Fruit fly (Drosophila melanogaster) whole organism, wandering third instar larva: ENCODE results near the gene dome.

Experiments used
- Abd-B ChIP-seq: fragments of >200 bp; optimal IDR thresholded peaks from 2 replicates; lab custom pipeline; 2017; ENCODE audit warnings: missing biosample characterization, missing genetic modification characterization
- CG32264 ChIP-seq: fragments of 200-800 bp; sonication (Bioruptor generic); optimal IDR thresholded peaks from 2 replicates; lab custom pipeline; 2016; ENCODE audit warnings: missing biosample characterization, missing genetic modification characterization
- CG9705 ChIP-seq: fragments of 200-800 bp; sonication (Bioruptor generic); optimal IDR thresholded peaks from 2 replicates; lab custom pipeline; 2018; ENCODE audit warnings: missing biosample characterization, mild to moderate bottlenecking, missing genetic modification characterization
- CrebA ChIP-seq: fragments of 200-800 bp; sonication (Bioruptor generic); optimal IDR thresholded peaks from 2 replicates; lab custom pipeline; 2016; ENCODE audit warnings: missing biosample characterization, mild to moderate bottlenecking, missing genetic modification characterization, borderline replicate concordance
- Dfd ChIP-seq: fragments of >200 bp; optimal IDR thresholded peaks from 2 replicates; lab custom pipeline; 2017; ENCODE audit warnings: missing biosample characterization, missing genetic modification characterization
- Dif ChIP-seq: fragments of 200-275, 200-300 bp; sonication (Bioruptor generic); optimal IDR thresholded peaks from 2 replicates; lab custom pipeline; 2018; ENCODE audit warnings: missing biosample characterization, missing genetic modification characterization; ENCODE audit not compliant: partially characterized antibody
- GATAd ChIP-seq: sonication (Bioruptor generic); optimal IDR thresholded peaks from 2 replicates; lab custom pipeline; 2016; ENCODE audit warnings: missing biosample characterization, missing genetic modification characterization
- HLH106 ChIP-seq: fragments of 200-800 bp; optimal IDR thresholded peaks from 3 replicates; lab custom pipeline; 2019; ENCODE audit warnings: missing biosample characterization, mild to moderate bottlenecking, missing genetic modification characterization, moderate library complexity
- Hnf4 ChIP-seq: fragments of 200-800 bp; sonication (Bioruptor generic); optimal IDR thresholded peaks from 2 replicates; lab custom pipeline; 2016; ENCODE audit warnings: missing biosample characterization, mild to moderate bottlenecking, missing genetic modification characterization
- Hr78 ChIP-seq: fragments of >200 bp; optimal IDR thresholded peaks from 2 replicates; lab custom pipeline; 2017; ENCODE audit warnings: missing biosample characterization, missing genetic modification characterization
- Hr83 ChIP-seq: fragments of 200-300 bp; sonication (Bioruptor generic); optimal IDR thresholded peaks from 2 replicates; lab custom pipeline; 2016; ENCODE audit warnings: missing biosample characterization, mild to moderate bottlenecking, missing genetic modification characterization, moderate library complexity; ENCODE audit not compliant: poor library complexity, severe bottlenecking
- Jra ChIP-seq: sonication (Bioruptor generic); optimal IDR thresholded peaks from 2 replicates; lab custom pipeline; 2016; ENCODE audit warnings: missing biosample characterization, missing genetic modification characterization
- Mio ChIP-seq: sonication (Bioruptor generic); optimal IDR thresholded peaks from 2 replicates; lab custom pipeline; 2016; ENCODE audit warnings: missing biosample characterization, missing genetic modification characterization
- Myc ChIP-seq: fragments of >200 bp; optimal IDR thresholded peaks from 2 replicates; lab custom pipeline; 2017
- N ChIP-seq: fragments of >200 bp; optimal IDR thresholded peaks from 2 replicates; lab custom pipeline; 2018; ENCODE audit warnings: missing biosample characterization, missing external identifiers, missing genetic modification characterization
- OdsH ChIP-seq: fragments of 200-800 bp; sonication (Bioruptor generic); optimal IDR thresholded peaks from 2 replicates; lab custom pipeline; 2016; ENCODE audit warnings: missing biosample characterization, mild to moderate bottlenecking, missing genetic modification characterization
- Rel ChIP-seq, 2 experiments: fragments of 200-800 bp; sonication (Bioruptor generic) in 1 of 2; optimal IDR thresholded peaks; 2 replicates in 1 of 2; 3 replicates in 1 of 2; lab custom pipeline; 2016 to 2019; ENCODE audit warnings: mild to moderate bottlenecking in 2 of 2, missing biosample characterization in 2 of 2, missing genetic modification characterization in 2 of 2, moderate library complexity in 1 of 2
- Sp1 ChIP-seq: fragments of 200-800 bp; sonication (Bioruptor generic); optimal IDR thresholded peaks from 3 replicates; lab custom pipeline; 2019; ENCODE audit warnings: missing biosample characterization, mild to moderate bottlenecking, missing genetic modification characterization, moderate library complexity
- Vsx2 ChIP-seq: fragments of 200-300, 225-300 bp; sonication (Bioruptor generic); optimal IDR thresholded peaks from 2 replicates; lab custom pipeline; 2018; ENCODE audit warnings: missing biosample characterization, missing genetic modification characterization; ENCODE audit not compliant: partially characterized antibody
- br ChIP-seq: fragments of 200-800 bp; sonication (Bioruptor generic); optimal IDR thresholded peaks from 2 replicates; lab custom pipeline; 2016; ENCODE audit warnings: missing biosample characterization, missing genetic modification characterization
- brk ChIP-seq: fragments of 200-800 bp; sonication (Bioruptor generic); optimal IDR thresholded peaks from 2 replicates; lab custom pipeline; 2016; ENCODE audit warnings: missing biosample characterization, mild to moderate bottlenecking, missing genetic modification characterization
- dl ChIP-seq, 2 experiments: fragments of 175-275, 200-275 bp in 1 of 2; fragments of 200-275 bp in 1 of 2; sonication (Bioruptor generic); optimal IDR thresholded peaks; lab custom pipeline; 2018; ENCODE audit warnings: mild to moderate bottlenecking in 2 of 2, missing biosample characterization in 2 of 2, missing genetic modification characterization in 2 of 2, moderate library complexity in 2 of 2; ENCODE audit not compliant: partially characterized antibody in 2 of 2, insufficient read depth in 1 of 2
- dmrt93B ChIP-seq: fragments of 200-800 bp; sonication (Bioruptor generic); optimal IDR thresholded peaks from 2 replicates; lab custom pipeline; 2018; ENCODE audit warnings: missing biosample characterization, mild to moderate bottlenecking, missing genetic modification characterization
- ey ChIP-seq: fragments of 200-800 bp; sonication (Bioruptor generic); optimal IDR thresholded peaks from 2 replicates; lab custom pipeline; 2016; ENCODE audit warnings: missing biosample characterization, missing genetic modification characterization
- foxo ChIP-seq, 2 experiments: fragments of 200-800 bp; sonication (Bioruptor generic); optimal IDR thresholded peaks; 2 replicates in 1 of 2; 3 replicates in 1 of 2; lab custom pipeline; 2016 to 2017; ENCODE audit warnings: missing biosample characterization in 2 of 2, missing genetic modification characterization in 2 of 2
- fru ChIP-seq: fragments of 200-800 bp; sonication (Bioruptor generic); optimal IDR thresholded peaks from 3 replicates; lab custom pipeline; 2016; ENCODE audit warnings: missing biosample characterization, mild to moderate bottlenecking, missing genetic modification characterization
- h ChIP-seq: fragments of 200-800 bp; sonication (Bioruptor generic); optimal IDR thresholded peaks from 3 replicates; lab custom pipeline; 2016; ENCODE audit warnings: missing biosample characterization, mild to moderate bottlenecking, missing genetic modification characterization
- jim ChIP-seq: fragments of 175-275, 200-325 bp; sonication (Bioruptor generic); optimal IDR thresholded peaks from 2 replicates; lab custom pipeline; 2016; ENCODE audit warnings: missing biosample characterization, mild to moderate bottlenecking, missing genetic modification characterization
- lola ChIP-seq: fragments of >200 bp; optimal IDR thresholded peaks from 2 replicates; lab custom pipeline; 2017; ENCODE audit warnings: missing biosample characterization, missing genetic modification characterization
- pan ChIP-seq: fragments of >200 bp; optimal IDR thresholded peaks from 2 replicates; lab custom pipeline; 2017
- psq ChIP-seq: fragments of 200-800 bp; sonication (Bioruptor generic); optimal IDR thresholded peaks from 3 replicates; lab custom pipeline; 2017; ENCODE audit warnings: missing biosample characterization, mild to moderate bottlenecking, missing genetic modification characterization, moderate library complexity
- sage ChIP-seq: fragments of 200-800 bp; sonication (Bioruptor generic); optimal IDR thresholded peaks from 2 replicates; lab custom pipeline; 2016; ENCODE audit warnings: missing biosample characterization, mild to moderate bottlenecking, missing genetic modification characterization
- sv ChIP-seq: fragments of 200-800 bp; sonication (Bioruptor generic); optimal IDR thresholded peaks from 3 replicates; lab custom pipeline; 2016; ENCODE audit warnings: missing biosample characterization, missing genetic modification characterization
- tai ChIP-seq: sonication (Bioruptor generic); optimal IDR thresholded peaks from 2 replicates; lab custom pipeline; 2016; ENCODE audit warnings: missing biosample characterization, missing genetic modification characterization
- usp ChIP-seq: fragments of >200 bp; optimal IDR thresholded peaks from 2 replicates; lab custom pipeline; 2017; ENCODE audit warnings: missing biosample characterization, missing genetic modification characterization
- woc ChIP-seq: sonication (Bioruptor generic); optimal IDR thresholded peaks from 2 replicates; lab custom pipeline; 2016; ENCODE audit warnings: missing biosample characterization, mild to moderate bottlenecking, missing genetic modification characterization

dome gene

DNA sequence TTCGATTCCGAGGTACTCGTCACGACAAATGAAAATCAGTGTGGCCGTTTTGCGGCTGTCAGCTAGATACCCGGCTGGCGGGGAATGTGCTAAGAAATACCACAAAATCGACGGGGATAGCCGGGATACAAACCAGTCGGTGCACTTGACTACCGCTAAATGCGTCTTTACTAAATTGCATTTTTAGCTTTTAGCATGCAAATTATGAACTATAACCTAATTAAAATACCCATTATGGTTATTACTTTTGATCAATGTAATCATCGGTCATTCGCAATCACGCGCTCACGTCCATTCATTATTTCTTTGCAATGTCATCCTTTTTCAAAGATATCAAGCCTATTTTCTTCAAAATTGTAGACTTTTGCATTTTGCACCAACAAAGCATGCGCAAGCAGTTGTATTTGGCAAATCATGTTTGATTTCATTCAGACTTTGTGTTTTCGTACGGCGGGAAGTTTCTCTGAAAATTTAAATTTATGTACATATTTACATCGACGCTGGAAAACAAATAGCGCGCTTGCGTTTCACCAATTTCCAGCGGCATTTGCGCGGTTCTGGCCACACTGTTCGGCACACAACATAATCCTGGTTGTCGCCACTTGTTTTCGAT, 44.9 kb downstream of the dome start, which contains the start of gene Rcd-1:
Gene Rcd-1, plus strand, starts transcription at position 440 of the 613 bp plus-strand sequence.
- no peak for TF ChIP-seq dmrt93B
- TF ChIP-seq woc, result no peak
- TF ChIP-seq GATAd (GFP tag; lab: Kevin White, UChicago), result no peak
- no peak for TF ChIP-seq brk (GFP tag; lab: Kevin White, UChicago)
- no peak for TF ChIP-seq Myc (lab: Kevin White, UChicago)
- no peak for TF ChIP-seq HLH106 (tag; lab: Kevin White, UChicago)
- TF ChIP-seq foxo (GFP tag; optimal IDR thresholded peaks at IDR 0.05; lab: Kevin White, UChicago), result no peak
- no peak for TF ChIP-seq jim
- TF ChIP-seq CG32264 (GFP tag; lab: Kevin White, UChicago), result no peak
- no peak for TF ChIP-seq dl (GFP tag; optimal IDR thresholded peaks at IDR 0.05; lab: Kevin White, UChicago; ENCODE audit: insufficient read depth in 1 of 2, partially characterized antibody in 2 of 2)
- TF ChIP-seq psq (GFP tag; lab: Kevin White, UChicago), result no peak

DNA sequence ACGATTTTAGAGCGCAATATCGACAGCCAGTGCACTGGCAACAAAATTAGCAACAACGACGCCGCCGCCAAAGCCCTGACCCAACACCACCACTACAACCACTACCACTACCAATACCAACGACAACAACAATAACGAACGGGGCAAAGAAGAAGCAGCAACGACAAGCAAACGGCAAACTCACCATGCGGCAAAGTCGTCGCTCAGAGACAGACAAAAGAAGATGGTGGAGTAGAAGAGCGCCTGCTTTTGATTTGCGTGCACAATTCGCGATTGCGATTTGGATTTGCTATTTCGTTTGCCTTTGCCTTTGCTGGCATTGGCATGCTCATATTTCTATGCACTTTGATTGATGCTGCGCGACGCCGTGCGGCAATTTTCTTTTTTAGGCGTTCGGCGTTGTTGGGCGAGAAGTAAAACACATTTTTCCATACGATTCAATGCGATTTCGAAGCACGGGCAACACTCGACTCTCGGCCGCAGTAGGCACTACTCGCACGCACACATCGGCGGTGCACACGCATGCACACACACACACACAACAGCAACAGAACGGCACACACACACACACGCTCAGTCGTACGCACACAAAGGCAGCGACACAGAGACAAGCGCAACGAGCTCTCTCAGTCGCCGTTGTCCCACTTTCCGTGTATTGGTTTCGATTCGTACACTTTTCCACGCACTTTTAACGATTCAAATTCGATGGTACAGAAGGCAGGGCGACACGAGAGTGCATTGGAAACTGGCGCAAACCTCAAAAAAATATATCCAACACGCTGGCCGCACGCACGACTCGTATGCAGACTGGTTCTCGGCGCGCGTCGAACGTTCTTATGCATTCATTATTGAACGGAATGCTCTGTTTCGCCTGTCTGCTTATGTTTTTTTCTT, 45.6 kb downstream of the dome start:
- TF ChIP-seq usp (no peak), br (GFP tag; lab: Kevin White, UChicago) (no peak), Dfd (GFP tag; lab: Kevin White, UChicago) (no peak), Myc (lab: Kevin White, UChicago) (no peak), CrebA (no peak), fru (GFP tag; lab: Kevin White, UChicago) (no peak), foxo (GFP tag; optimal IDR thresholded peaks at IDR 0.05; lab: Kevin White, UChicago) (no peak), Mio (GFP tag; lab: Kevin White, UChicago) (no peak), lola (no peak), tai (GFP tag; lab: Kevin White, UChicago) (no peak), Abd-B (GFP tag; lab: Kevin White, UChicago) (peak; percentile 61), h (GFP tag; lab: Kevin White, UChicago) (peak; percentile 0), Rel (GFP tag; optimal IDR thresholded peaks at IDR 0.05; lab: Kevin White, UChicago) (no peak), Rel (tag; optimal IDR thresholded peaks at IDR 0.05; lab: Kevin White, UChicago) (no peak), Jra (GFP tag; lab: Kevin White, UChicago) (no peak), CG32264 (GFP tag; lab: Kevin White, UChicago) (no peak), HLH106 (tag; lab: Kevin White, UChicago) (no peak), brk (GFP tag; lab: Kevin White, UChicago) (no peak), Hr83 (GFP tag; lab: Kevin White, UChicago) (no peak), dl (GFP tag; optimal IDR thresholded peaks at IDR 0.05; lab: Kevin White, UChicago; ENCODE audit: insufficient read depth in 1 of 2, partially characterized antibody in 2 of 2) (no peak), sv (no peak), Vsx2 (GFP tag; lab: Kevin White, UChicago) (no peak), Hr78 (GFP tag; lab: Kevin White, UChicago) (no peak), CG9705 (GFP tag; lab: Kevin White, UChicago) (no peak), ey (GFP tag; lab: Kevin White, UChicago) (no peak), OdsH (GFP tag; lab: Kevin White, UChicago) (no peak), GATAd (GFP tag; lab: Kevin White, UChicago) (no peak), dmrt93B (no peak), woc (no peak), Sp1 (GFP tag; lab: Kevin White, UChicago) (no peak), N (GFP tag; lab: Kevin White, UChicago) (peak; percentile 99), Dif (GFP tag; lab: Kevin White, UChicago) (peak; percentile 15), sage (no peak), pan (lab: Kevin White, UChicago) (no peak), Hnf4 (GFP tag; lab: Kevin White, UChicago) (no peak)
